Fruit fly (Drosophila melanogaster): ENCODE measurements around the gene Hs2st.

- TF ChIP-seq kay (GFP tag; ENCODE audit: borderline replicate concordance) = no peak
- peak; percentile 52 for TF ChIP-seq tj (GFP tag; optimal IDR thresholded peaks at IDR 0.05)
- peak; percentile 20 for TF ChIP-seq CG14711 (tag; optimal IDR thresholded peaks at IDR 0.05)
- no peak for TF ChIP-seq CG11617 (GFP tag; optimal IDR thresholded peaks at IDR 0.05)
- no peak for TF ChIP-seq cnc (optimal IDR thresholded peaks at IDR 0.05)
- TF ChIP-seq toe (GFP tag; optimal IDR thresholded peaks at IDR 0.05) = no peak
- TF ChIP-seq ovo (GFP tag; optimal IDR thresholded peaks at IDR 0.05) = no peak
- TF ChIP-seq Mnt (GFP tag; optimal IDR thresholded peaks at IDR 0.05) = peak; percentile 67
- TF ChIP-seq CG12768 (GFP tag; optimal IDR thresholded peaks at IDR 0.05) = no peak
- peak; percentile 16 for TF ChIP-seq cic (GFP tag; optimal IDR thresholded peaks at IDR 0.05)
- no peak for TF ChIP-seq CG33017 (tag; optimal IDR thresholded peaks at IDR 0.05)
Observed at dm6 chr2L:19452535-19453317, 8.2 kb upstream of the Hs2st start.

All from whole organism, adult.